Worm (Caenorhabditis elegans) whole organism, mixed stage, embryonic: ENCODE results near the gene C53B7.2.

Experiments
- ces-1 ChIP-seq: fragments of 150-350 bp; optimal IDR thresholded peaks from 2 replicates; lab custom pipeline; 2014; ENCODE audit warnings: missing biosample characterization, missing genetic modification reagents, missing genetic modification characterization
- hlh-1 ChIP-seq: fragments of 150-350 bp; optimal IDR thresholded peaks from 2 replicates; lab custom pipeline; 2014; ENCODE audit warnings: missing biosample characterization, missing genetic modification reagents, missing genetic modification characterization
- lsy-2 ChIP-seq: fragments of 150-350 bp; optimal IDR thresholded peaks from 2 replicates; lab custom pipeline; 2014; ENCODE audit warnings: missing biosample characterization, missing genetic modification characterization
- mab-5 ChIP-seq: fragments of 150-350 bp; optimal IDR thresholded peaks from 2 replicates; lab custom pipeline; 2014; ENCODE audit warnings: missing biosample characterization, missing genetic modification characterization
- nhr-237 ChIP-seq: fragments of 150-350 bp; optimal IDR thresholded peaks from 2 replicates; lab custom pipeline; 2014; ENCODE audit warnings: missing biosample characterization, missing genetic modification characterization
- nhr-76 ChIP-seq: sonication (generic microtip); optimal IDR thresholded peaks from 2 replicates; lab custom pipeline; 2017; ENCODE audit warnings: missing biosample characterization, missing genetic modification characterization
- snpc-4 ChIP-seq: fragments of 150-350 bp; optimal IDR thresholded peaks from 2 replicates; lab custom pipeline; 2014; ENCODE audit warnings: missing biosample characterization, missing genetic modification characterization
- sptf-1 ChIP-seq: sonication (generic microtip); optimal IDR thresholded peaks from 2 replicates; lab custom pipeline; 2017; ENCODE audit warnings: mild to moderate bottlenecking, missing genetic modification characterization, moderate library complexity, missing compliant biosample characterization
- unc-39 ChIP-seq: fragments of 150-350 bp; optimal IDR thresholded peaks from 2 replicates; lab custom pipeline; 2014; ENCODE audit warnings: missing biosample characterization, missing genetic modification characterization
- unc-62 ChIP-seq: fragments of 150-350 bp; optimal IDR thresholded peaks from 2 replicates; lab custom pipeline; 2014; ENCODE audit warnings: missing biosample characterization, missing genetic modification reagents, missing genetic modification characterization
- zip-8 ChIP-seq: fragments of 150-350 bp; optimal IDR thresholded peaks from 2 replicates; lab custom pipeline; 2014; ENCODE audit warnings: missing biosample characterization, missing genetic modification characterization

DNA sequence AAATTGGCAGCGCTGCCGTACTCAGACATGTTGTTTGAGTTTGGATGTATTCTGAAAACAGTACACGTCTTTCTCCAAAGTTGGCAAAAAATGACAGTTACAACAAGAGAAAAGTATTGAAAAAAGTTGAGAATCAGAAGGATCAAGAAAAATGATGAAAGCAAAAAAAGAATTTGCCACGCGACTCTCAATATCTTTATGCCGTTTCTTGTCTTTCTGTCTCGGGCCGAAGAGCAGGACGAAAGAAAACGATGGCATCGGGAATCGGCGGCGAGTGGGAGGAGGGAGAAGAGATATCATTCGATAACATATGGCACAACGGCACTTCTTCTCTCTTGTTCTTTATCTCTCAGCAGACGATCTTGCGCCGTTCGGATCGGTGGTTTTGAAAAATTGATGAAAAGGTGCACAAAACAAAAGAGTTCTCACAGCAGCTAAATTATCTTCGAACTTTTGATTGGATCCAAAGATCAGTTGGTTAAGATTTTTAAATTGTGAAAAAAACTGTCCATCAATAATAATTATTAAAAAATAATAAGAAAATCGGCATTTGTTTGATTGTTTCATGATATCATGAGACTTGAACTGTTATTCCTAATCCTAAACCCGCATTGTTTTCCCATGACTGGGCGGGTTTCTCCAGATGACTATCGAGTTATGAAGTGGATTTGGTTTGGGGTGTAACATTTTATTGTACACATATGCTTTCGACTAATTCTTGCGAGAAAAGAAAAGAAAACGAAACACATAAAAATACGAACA lies 22.6 kb upstream of the C53B7.2 start, which contains the start of gene gei-15:
- TF ChIP-seq nhr-76 (tag; lab: Kevin White, UChicago) (no peak), lsy-2 (tag; lab: Kevin White, UChicago) (no peak), ces-1 (GFP tag; lab: Kevin White, UChicago) (no peak), unc-62 (GFP tag; lab: Kevin White, UChicago) (no peak), sptf-1 (tag; lab: Kevin White, UChicago) (no peak), mab-5 (tag; lab: Kevin White, UChicago) (no peak), snpc-4 (no peak), nhr-237 (tag; lab: Kevin White, UChicago) (no peak), unc-39 (no peak), zip-8 (no peak), hlh-1 (tag; lab: Kevin White, UChicago) (peak; percentile 82)
